Fruit fly (Drosophila melanogaster): ENCODE data around the gene CG31697.

Gene CG31697

dm6 chr2L:19508361-19508918, 26.8 kb upstream of the CG31697 start, which contains the start of gene cyst (continued):
- TF ChIP-seq CG12155 (GFP tag; optimal IDR thresholded peaks at IDR 0.05) (peak; percentile 42), hth (optimal IDR thresholded peaks at IDR 0.05) (no peak), zfh1 (GFP tag; IDR thresholded peaks at IDR 0.05) (no peak), CG16863 (GFP tag; optimal IDR thresholded peaks at IDR 0.05) (peak; percentile 61), chn (GFP tag; optimal IDR thresholded peaks at IDR 0.05) (peak; percentile 47), Nf-YB (GFP tag; optimal IDR thresholded peaks at IDR 0.05) (no peak), CG9876 (GFP tag; optimal IDR thresholded peaks at IDR 0.05) (no peak), CG10366 (GFP tag; IDR thresholded peaks at IDR 0.05) (no peak), mam (GFP tag; optimal IDR thresholded peaks at IDR 0.05) (peak; percentile 70), Rx (GFP tag; IDR thresholded peaks at IDR 0.05) (no peak), CG11247 (GFP tag; IDR thresholded peaks at IDR 0.05) (peak; percentile 19; the same call in 1 of the 2 replicates), eyg (GFP tag; optimal IDR thresholded peaks at IDR 0.05) (peak; percentile 43), pfk (GFP tag; optimal IDR thresholded peaks at IDR 0.05) (no peak), PHDP (tag; optimal IDR thresholded peaks at IDR 0.05) (no peak), prd (optimal IDR thresholded peaks at IDR 0.05) (no peak), prd (GFP tag; IDR thresholded peaks at IDR 0.05) (no peak), HLH54F (GFP tag; optimal IDR thresholded peaks at IDR 0.05) (peak; percentile 57), vnd (GFP tag; IDR thresholded peaks at IDR 0.05; ENCODE audit: partially characterized antibody) (peak; percentile 97), Ets65A (GFP tag) (peak; percentile 96), CG7357 (GFP tag; IDR thresholded peaks at IDR 0.05) (no peak), Lim3 (GFP tag; IDR thresholded peaks at IDR 0.05) (no peak), kay (GFP tag; optimal IDR thresholded peaks at IDR 0.05) (no peak), Hey (tag; optimal IDR thresholded peaks at IDR 0.05) (no peak), CG13287 (GFP tag; IDR thresholded peaks at IDR 0.05; ENCODE audit: partially characterized antibody) (peak; percentile 92), unc-4 (GFP tag; IDR thresholded peaks at IDR 0.05; ENCODE audit: partially characterized antibody) (peak; percentile 97), gem (tag; optimal IDR thresholded peaks at IDR 0.05) (no peak), ind (GFP tag; optimal IDR thresholded peaks at IDR 0.05) (peak; percentile 28), ken (GFP tag; IDR thresholded peaks at IDR 0.05) (peak; percentile 50; the same call in 1 of the 3 replicates), CG7786 (GFP tag; optimal IDR thresholded peaks at IDR 0.05) (peak; percentile 1), nerfin-2 (GFP tag; IDR thresholded peaks at IDR 0.05; ENCODE audit: partially characterized antibody) (peak; percentile 90), CG2116 (GFP tag; optimal IDR thresholded peaks at IDR 0.05) (peak; percentile 50), ewg (GFP tag; optimal IDR thresholded peaks at IDR 0.05) (no peak), crol (GFP tag; IDR thresholded peaks at IDR 0.05) (peak; percentile 72), pum (GFP tag; optimal IDR thresholded peaks at IDR 0.05) (no peak), fd3F (GFP tag; optimal IDR thresholded peaks at IDR 0.05) (no peak), jing (GFP tag; optimal IDR thresholded peaks at IDR 0.05) (no peak), bigmax (GFP tag; optimal IDR thresholded peaks at IDR 0.05) (no peak), unpg (GFP tag; optimal IDR thresholded peaks at IDR 0.05) (no peak), E2f2 (GFP tag; IDR thresholded peaks at IDR 0.05) (peak; percentile 86), CG7745 (tag; optimal IDR thresholded peaks at IDR 0.05) (no peak), fu2 (GFP tag; optimal IDR thresholded peaks at IDR 0.05) (no peak), Adf1 (GFP tag; IDR thresholded peaks at IDR 0.05) (peak; percentile 23; the same call in 1 of the 2 replicates), Eip74EF (GFP tag; optimal IDR thresholded peaks at IDR 0.05) (no peak), CG11695 (GFP tag; IDR thresholded peaks at IDR 0.05) (no peak), Mrtf (GFP tag; IDR thresholded peaks at IDR 0.05) (no peak), emc (GFP tag; optimal IDR thresholded peaks at IDR 0.05) (no peak), CG12769 (tag; optimal IDR thresholded peaks at IDR 0.05) (no peak), Myb (GFP tag; optimal IDR thresholded peaks at IDR 0.05) (peak; percentile 99), CG17361 (GFP tag; IDR thresholded peaks at IDR 0.05) (no peak), Scr (GFP tag; IDR thresholded peaks at IDR 0.05; ENCODE audit: partially characterized antibody) (peak; percentile 97)

Data from whole organism, embryonic.